Worm (Caenorhabditis elegans) whole organism, L2 larva: ENCODE data around the gene Y62H9A.7.

Experiments used
- ZK546.5 ChIP-seq: sonication (generic microtip); optimal IDR thresholded peaks from 2 replicates; lab custom pipeline; 2017; ENCODE audit warnings: missing biosample characterization, missing genetic modification characterization
- ama-1 ChIP-seq: fragments of 150-350 bp; optimal IDR thresholded peaks from 2 replicates; lab custom pipeline; 2018; ENCODE audit warnings: inconsistent platforms
- ceh-16 ChIP-seq: fragments of 150-350 bp; optimal IDR thresholded peaks from 2 replicates; lab custom pipeline; 2014; ENCODE audit warnings: missing biosample characterization, missing genetic modification characterization
- fos-1 ChIP-seq: fragments of 150-350 bp; optimal IDR thresholded peaks from 2 replicates; lab custom pipeline; 2014; ENCODE audit warnings: missing biosample characterization, missing genetic modification characterization
- lsy-2 ChIP-seq, 2 experiments: fragments of 150-350 bp in 1 of 2; sonication (generic microtip) in 1 of 2; optimal IDR thresholded peaks; 2 replicates each; lab custom pipeline; 2014 to 2017; ENCODE audit warnings: missing biosample characterization in 2 of 2, missing genetic modification characterization in 2 of 2
- nhr-12 ChIP-seq: fragments of 150-350 bp; optimal IDR thresholded peaks from 2 replicates; lab custom pipeline; 2014; ENCODE audit warnings: missing biosample characterization, missing genetic modification characterization
- nhr-237 ChIP-seq: fragments of 150-350 bp; optimal IDR thresholded peaks from 2 replicates; lab custom pipeline; 2014; ENCODE audit warnings: missing biosample characterization, missing genetic modification characterization
- nhr-25 ChIP-seq: fragments of 150-350 bp; sonication (generic microtip); optimal IDR thresholded peaks from 3 replicates; lab custom pipeline; 2014; ENCODE audit warnings: missing biosample characterization, missing genetic modification characterization
- nhr-77 ChIP-seq: fragments of 150-350 bp; optimal IDR thresholded peaks from 2 replicates; lab custom pipeline; 2014; ENCODE audit warnings: missing biosample characterization, missing genetic modification characterization
- snpc-4 ChIP-seq: fragments of 150-350 bp; optimal IDR thresholded peaks from 2 replicates; lab custom pipeline; 2014; ENCODE audit warnings: missing biosample characterization, missing genetic modification characterization
- unc-39 ChIP-seq: fragments of 150-350 bp; optimal IDR thresholded peaks from 2 replicates; lab custom pipeline; 2014; ENCODE audit warnings: missing biosample characterization, missing genetic modification characterization
- unc-55 ChIP-seq: fragments of 150-350 bp; sonication (generic microtip); optimal IDR thresholded peaks from 3 replicates; lab custom pipeline; 2014; ENCODE audit warnings: missing biosample characterization, missing genetic modification reagents, missing genetic modification characterization

- TF ChIP-seq ama-1 (lab: Kevin White, UChicago) (no peak), lsy-2 (tag; optimal IDR thresholded peaks at IDR 0.05; lab: Kevin White, UChicago) (no peak), fos-1 (tag; lab: Kevin White, UChicago) (no peak), nhr-77 (no peak), nhr-237 (tag; lab: Kevin White, UChicago) (no peak), nhr-12 (tag; lab: Kevin White, UChicago) (no peak), ceh-16 (tag; lab: Kevin White, UChicago) (no peak), snpc-4 (tag; lab: Kevin White, UChicago) (no peak), unc-39 (no peak), unc-55 (no peak), ZK546.5 (tag; lab: Kevin White, UChicago) (no peak), nhr-25 (tag; lab: Kevin White, UChicago) (no peak)
These were observed 15.1 kb downstream of the Y62H9A.7 start for ce11 chrX:11870393-11870792.
